Worm (Caenorhabditis elegans) whole organism, L2 larva: ENCODE results near the gene C54C6.5.
A peak's percentile ranks its signal among the peaks of the same experiment; 100 is the strongest.

Source experiments
- F13H6.1 ChIP-seq: sonication (generic microtip); optimal IDR thresholded peaks from 2 replicates; lab custom pipeline; 2016; ENCODE audit warnings: missing genetic modification characterization, missing compliant biosample characterization
- Y55F3AM.14 ChIP-seq: fragments of 200-800 bp; sonication (Bioruptor generic); optimal IDR thresholded peaks from 2 replicates; lab custom pipeline; 2018; ENCODE audit warnings: mild to moderate bottlenecking, missing genetic modification characterization, missing compliant biosample characterization
- ama-1 ChIP-seq: fragments of 150-350 bp; optimal IDR thresholded peaks from 2 replicates; lab custom pipeline; 2018; ENCODE audit warnings: inconsistent platforms
- ceh-82 ChIP-seq: fragments of 150-350 bp; optimal IDR thresholded peaks from 2 replicates; lab custom pipeline; 2014; ENCODE audit warnings: missing biosample characterization, missing genetic modification characterization
- egl-27 ChIP-seq: sonication (generic microtip); optimal IDR thresholded peaks from 3 replicates; lab custom pipeline; 2017; ENCODE audit warnings: missing biosample characterization, missing genetic modification reagents, missing genetic modification characterization
- elt-3 ChIP-seq: sonication (generic microtip); optimal IDR thresholded peaks from 2 replicates; lab custom pipeline; 2017; ENCODE audit warnings: missing biosample characterization, missing genetic modification characterization
- fos-1 ChIP-seq: fragments of 150-350 bp; optimal IDR thresholded peaks from 2 replicates; lab custom pipeline; 2014; ENCODE audit warnings: missing biosample characterization, missing genetic modification characterization
- lin-13 ChIP-seq: fragments of 150-350 bp; optimal IDR thresholded peaks from 2 replicates; lab custom pipeline; 2014; ENCODE audit warnings: missing biosample characterization, missing genetic modification reagents, missing genetic modification characterization
- nhr-237 ChIP-seq: fragments of 150-350 bp; optimal IDR thresholded peaks from 2 replicates; lab custom pipeline; 2014; ENCODE audit warnings: missing biosample characterization, missing genetic modification characterization
- snpc-4 ChIP-seq: fragments of 150-350 bp; optimal IDR thresholded peaks from 2 replicates; lab custom pipeline; 2014; ENCODE audit warnings: missing biosample characterization, missing genetic modification characterization
- zag-1 ChIP-seq: fragments of 150-350 bp; optimal IDR thresholded peaks from 2 replicates; lab custom pipeline; 2014; ENCODE audit warnings: missing biosample characterization, missing genetic modification characterization
- ztf-4 ChIP-seq: fragments of 150-350 bp; optimal IDR thresholded peaks from 2 replicates; lab custom pipeline; 2014; ENCODE audit warnings: missing biosample characterization, missing genetic modification characterization

DNA sequence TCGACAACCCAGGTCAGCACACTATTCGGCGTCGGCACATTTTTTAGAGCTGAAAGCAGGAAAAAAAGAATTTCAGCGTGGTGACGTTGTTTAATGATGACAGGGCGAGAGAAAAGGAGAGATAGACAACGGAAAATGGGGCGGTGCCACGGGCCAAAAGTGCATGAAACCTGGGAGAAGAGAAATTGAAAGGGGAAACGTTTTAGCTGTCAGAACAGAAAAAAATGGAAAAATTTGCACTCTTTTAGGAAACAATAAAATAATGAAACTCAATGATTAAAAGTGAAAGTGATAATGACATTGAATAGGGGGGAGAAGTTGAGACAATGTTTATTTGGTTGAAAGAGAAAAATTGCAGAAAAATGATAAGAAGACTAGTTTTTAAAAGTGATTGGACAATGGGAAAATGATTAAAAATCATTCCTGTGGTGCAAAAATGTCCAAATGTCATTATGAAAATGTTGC, 19.9 kb downstream of the C54C6.5 start, which contains the start of gene pitp-1:
- no peak for TF ChIP-seq ztf-4 (tag; lab: Kevin White, UChicago)
- TF ChIP-seq F13H6.1: peak; percentile 15
- no peak for TF ChIP-seq ceh-82
- no peak for TF ChIP-seq egl-27
- TF ChIP-seq snpc-4 (tag; lab: Kevin White, UChicago): no peak
- no peak for TF ChIP-seq ama-1 (lab: Kevin White, UChicago)
- TF ChIP-seq nhr-237 (tag; lab: Kevin White, UChicago): no peak
- TF ChIP-seq zag-1 (tag; lab: Kevin White, UChicago): no peak
- TF ChIP-seq lin-13 (GFP tag; lab: Kevin White, UChicago): no peak
- TF ChIP-seq Y55F3AM.14 (GFP tag; lab: Kevin White, UChicago): no peak
- peak; percentile 76 for TF ChIP-seq fos-1 (tag; lab: Kevin White, UChicago)
- no peak for TF ChIP-seq elt-3 (tag; lab: Kevin White, UChicago)
